Worm (Caenorhabditis elegans) whole organism, mixed stage, embryonic: ENCODE results near the gene clec-71.

Experiments
- M03D4.4 ChIP-seq: sonication (generic microtip); optimal IDR thresholded peaks from 2 replicates; lab custom pipeline; 2017; ENCODE audit warnings: mild to moderate bottlenecking, missing genetic modification characterization, missing compliant biosample characterization
- bed-3 ChIP-seq: fragments of 200-800 bp; sonication (Bioruptor generic); optimal IDR thresholded peaks from 3 replicates; lab custom pipeline; 2018; ENCODE audit warnings: mild to moderate bottlenecking, missing genetic modification characterization, moderate library complexity, missing compliant biosample characterization
- blmp-1 ChIP-seq: fragments of 150-350 bp; optimal IDR thresholded peaks from 2 replicates; lab custom pipeline; 2014; ENCODE audit warnings: missing biosample characterization, missing genetic modification characterization
- ceh-39 ChIP-seq: fragments of 150-350 bp; optimal IDR thresholded peaks from 2 replicates; lab custom pipeline; 2014; ENCODE audit warnings: missing biosample characterization, missing genetic modification characterization
- ceh-43 ChIP-seq: fragments of 200-800 bp; sonication (Bioruptor generic); optimal IDR thresholded peaks from 2 replicates; lab custom pipeline; 2018; ENCODE audit warnings: mild to moderate bottlenecking, missing genetic modification characterization, moderate library complexity, missing compliant biosample characterization
- ces-1 ChIP-seq: fragments of 150-350 bp; optimal IDR thresholded peaks from 2 replicates; lab custom pipeline; 2014; ENCODE audit warnings: missing biosample characterization, missing genetic modification reagents, missing genetic modification characterization
- cnd-1 ChIP-seq: fragments of 200-800 bp; sonication (Bioruptor generic); optimal IDR thresholded peaks from 2 replicates; lab custom pipeline; 2018; ENCODE audit warnings: mild to moderate bottlenecking, missing genetic modification characterization, missing compliant biosample characterization
- drap-1 ChIP-seq: fragments of 200-800 bp; sonication (Bioruptor generic); optimal IDR thresholded peaks from 3 replicates; lab custom pipeline; 2018; ENCODE audit warnings: mild to moderate bottlenecking, missing genetic modification characterization, missing compliant biosample characterization
- elt-3 ChIP-seq: fragments of 150-350 bp; optimal IDR thresholded peaks from 2 replicates; lab custom pipeline; 2014; ENCODE audit warnings: missing biosample characterization, missing genetic modification characterization
- flh-1 ChIP-seq: fragments of 200-800 bp; sonication (Bioruptor generic); optimal IDR thresholded peaks from 2 replicates; lab custom pipeline; 2018; ENCODE audit warnings: mild to moderate bottlenecking, missing genetic modification characterization, moderate library complexity, missing compliant biosample characterization
- ham-2 ChIP-seq: fragments of 200-800 bp; sonication (Bioruptor generic); optimal IDR thresholded peaks from 2 replicates; lab custom pipeline; 2018; ENCODE audit warnings: mild to moderate bottlenecking, missing genetic modification characterization, missing compliant biosample characterization
- hlh-1 ChIP-seq: fragments of 150-350 bp; optimal IDR thresholded peaks from 2 replicates; lab custom pipeline; 2014; ENCODE audit warnings: missing biosample characterization, missing genetic modification reagents, missing genetic modification characterization
- lin-13 ChIP-seq: fragments of 150-350 bp; optimal IDR thresholded peaks from 2 replicates; lab custom pipeline; 2014; ENCODE audit warnings: missing biosample characterization, missing genetic modification characterization
- lin-32 ChIP-seq: fragments of 200-800 bp; sonication (Bioruptor generic); optimal IDR thresholded peaks from 2 replicates; lab custom pipeline; 2018; ENCODE audit warnings: mild to moderate bottlenecking, missing genetic modification characterization, missing compliant biosample characterization
- mls-2 ChIP-seq: sonication (generic microtip); optimal IDR thresholded peaks from 2 replicates; lab custom pipeline; 2016; ENCODE audit warnings: mild to moderate bottlenecking, missing genetic modification characterization, moderate library complexity, missing compliant biosample characterization
- nhr-12 ChIP-seq: fragments of 150-350 bp; optimal IDR thresholded peaks from 2 replicates; lab custom pipeline; 2014; ENCODE audit warnings: missing biosample characterization, missing genetic modification characterization
- nhr-237 ChIP-seq: fragments of 150-350 bp; optimal IDR thresholded peaks from 2 replicates; lab custom pipeline; 2014; ENCODE audit warnings: missing biosample characterization, missing genetic modification characterization
- nhr-76 ChIP-seq: sonication (generic microtip); optimal IDR thresholded peaks from 2 replicates; lab custom pipeline; 2017; ENCODE audit warnings: missing biosample characterization, missing genetic modification characterization
- sem-2 ChIP-seq: fragments of 200-800 bp; sonication (Bioruptor generic); optimal IDR thresholded peaks from 2 replicates; lab custom pipeline; 2018; ENCODE audit warnings: mild to moderate bottlenecking, missing genetic modification characterization, missing compliant biosample characterization
- snpc-4 ChIP-seq: fragments of 150-350 bp; optimal IDR thresholded peaks from 2 replicates; lab custom pipeline; 2014; ENCODE audit warnings: missing biosample characterization, missing genetic modification characterization
- sptf-1 ChIP-seq: sonication (generic microtip); optimal IDR thresholded peaks from 2 replicates; lab custom pipeline; 2017; ENCODE audit warnings: mild to moderate bottlenecking, missing genetic modification characterization, moderate library complexity, missing compliant biosample characterization
- tbx-8 ChIP-seq: fragments of 200-800 bp; sonication (Bioruptor generic); optimal IDR thresholded peaks from 2 replicates; lab custom pipeline; 2018; ENCODE audit warnings: mild to moderate bottlenecking, missing genetic modification characterization, moderate library complexity, missing compliant biosample characterization
- unc-120 ChIP-seq: sonication (generic microtip); optimal IDR thresholded peaks from 2 replicates; lab custom pipeline; 2017; ENCODE audit warnings: missing genetic modification characterization, missing compliant biosample characterization; ENCODE audit not compliant: poor library complexity, severe bottlenecking
- unc-39 ChIP-seq: fragments of 150-350 bp; optimal IDR thresholded peaks from 2 replicates; lab custom pipeline; 2014; ENCODE audit warnings: missing biosample characterization, missing genetic modification characterization
- unc-62 ChIP-seq: fragments of 150-350 bp; optimal IDR thresholded peaks from 2 replicates; lab custom pipeline; 2014; ENCODE audit warnings: missing biosample characterization, missing genetic modification reagents, missing genetic modification characterization
- zip-8 ChIP-seq: fragments of 150-350 bp; optimal IDR thresholded peaks from 2 replicates; lab custom pipeline; 2014; ENCODE audit warnings: missing biosample characterization, missing genetic modification characterization
- ztf-11 ChIP-seq: fragments of 150-350 bp; optimal IDR thresholded peaks from 2 replicates; lab custom pipeline; 2014; ENCODE audit warnings: missing biosample characterization, missing genetic modification characterization

clec-71 gene

DNA sequence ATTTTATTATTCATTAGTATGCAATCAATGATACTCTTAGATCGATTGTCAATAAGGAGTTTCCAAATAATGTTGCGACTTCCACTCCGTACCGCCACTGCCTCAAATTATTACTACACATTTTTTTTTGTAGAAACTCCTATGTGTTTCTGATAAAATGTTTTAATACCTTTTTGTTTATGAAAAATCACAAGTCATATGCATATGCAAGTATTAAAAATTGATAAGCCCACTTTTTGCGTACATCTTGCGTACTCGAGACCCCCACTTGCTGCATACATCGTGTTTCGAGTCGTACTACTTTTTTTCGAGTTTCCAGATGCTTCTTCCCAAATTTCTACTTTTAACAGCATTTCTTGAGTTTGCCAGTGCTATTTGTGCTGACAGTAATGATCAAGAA is 27.8 kb downstream of the clec-71 start, which contains the start of gene clec-76:
Gene clec-76, plus strand, starts transcription at position 234 of the 400 bp plus-strand sequence.
- TF ChIP-seq unc-39 (tag; lab: Kevin White, UChicago) (no peak), lin-13 (no peak), nhr-12 (tag; lab: Kevin White, UChicago) (no peak), lin-32 (no peak), unc-120 (tag; lab: Kevin White, UChicago) (no peak), cnd-1 (tag; lab: Kevin White, UChicago) (no peak), flh-1 (no peak), ceh-39 (tag; lab: Kevin White, UChicago) (no peak)
- TF ChIP-seq, all 35 proteins: peak for 0

DNA sequence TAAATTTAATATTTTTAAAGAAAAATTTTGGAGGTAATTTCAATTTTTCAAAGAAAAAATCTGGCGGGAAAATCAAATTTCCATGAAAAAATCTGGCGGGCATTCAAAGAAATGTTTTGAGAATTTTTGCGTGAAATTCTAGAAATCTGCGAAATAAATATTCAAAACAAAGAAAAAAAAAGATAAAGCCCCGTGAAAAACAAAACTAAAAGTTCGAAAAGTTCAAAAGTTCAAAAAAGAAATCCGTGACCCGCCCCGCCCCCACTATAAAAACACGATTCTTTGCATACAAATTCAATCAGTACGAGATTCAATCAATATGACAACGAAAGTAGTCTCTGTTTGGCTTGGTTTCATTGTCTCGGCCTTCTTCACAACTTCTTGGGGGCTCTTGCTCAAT is 35.8 kb downstream of the clec-71 start, which contains the start of gene clec-79:
Gene clec-79, plus strand, starts transcription at position 301 of the 400 bp plus-strand sequence.
- TF ChIP-seq blmp-1 (tag; lab: Kevin White, UChicago) (no peak), M03D4.4 (no peak), unc-62 (GFP tag; lab: Kevin White, UChicago) (no peak), unc-120 (tag; lab: Kevin White, UChicago) (no peak), nhr-237 (no peak), elt-3 (tag; lab: Kevin White, UChicago) (no peak), ham-2 (GFP tag; lab: Kevin White, UChicago) (no peak), nhr-76 (tag; lab: Kevin White, UChicago) (no peak), zip-8 (tag; lab: Kevin White, UChicago) (no peak), ceh-43 (GFP tag; lab: Kevin White, UChicago) (no peak), tbx-8 (GFP tag; lab: Kevin White, UChicago) (no peak), snpc-4 (tag; lab: Kevin White, UChicago) (no peak)
- TF ChIP-seq, all 35 proteins: peak for 0

DNA sequence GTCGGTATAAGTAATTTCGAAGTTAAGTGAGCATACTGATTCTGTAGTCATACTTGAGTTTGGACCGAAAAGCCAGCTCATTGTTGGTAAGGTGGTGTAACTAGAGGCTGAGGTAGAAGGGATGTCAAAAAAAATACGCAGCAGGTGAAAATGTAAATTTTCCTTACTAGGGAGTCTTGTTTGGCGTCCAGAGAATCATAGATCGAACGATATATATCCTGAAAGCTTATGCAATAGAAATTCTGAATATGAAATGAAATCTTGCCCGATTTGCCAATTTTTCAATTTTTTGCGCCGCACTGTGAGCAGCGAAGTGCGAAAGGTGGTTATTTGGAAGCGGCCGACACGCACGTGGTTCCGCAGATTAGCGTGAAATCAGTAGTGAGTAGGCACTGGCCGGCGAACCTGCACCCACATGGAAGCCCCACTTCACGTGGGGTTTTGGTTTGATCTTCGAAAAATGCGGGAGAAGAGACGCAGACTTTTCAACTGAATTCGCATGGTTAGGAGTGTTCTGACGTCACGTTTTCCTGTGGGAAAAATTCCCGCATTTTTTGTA is 40.8 kb downstream of the clec-71 start, which contains the start of gene srh-220:
Gene srh-220, minus strand, starts transcription at position 51 of the 559 bp plus-strand sequence.
- TF ChIP-seq tbx-8 (GFP tag; lab: Kevin White, UChicago), result no peak
- TF ChIP-seq elt-3 (tag; lab: Kevin White, UChicago), result no peak
- TF ChIP-seq, all 35 proteins: peak for 0

DNA sequence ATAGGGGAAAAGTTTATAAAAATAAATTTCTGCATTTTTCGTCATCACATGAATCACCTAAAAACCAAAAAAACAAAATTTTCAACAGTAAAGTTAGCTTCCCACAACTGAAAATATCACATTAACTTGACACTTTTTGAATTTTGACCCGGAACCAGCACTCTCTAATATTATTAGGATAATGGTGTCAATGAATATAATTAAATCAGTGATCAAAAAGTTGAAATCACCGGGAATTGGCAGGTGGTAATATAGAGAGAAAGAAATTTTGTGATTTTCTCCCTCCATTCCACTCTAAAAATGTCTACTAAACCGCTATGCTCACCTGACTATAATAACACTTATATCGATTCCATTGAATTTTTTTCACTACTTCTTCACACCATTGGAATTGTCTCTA is 42.3 kb downstream of the clec-71 start, which contains the start of gene srh-222:
Gene srh-222, plus strand, starts transcription at position 301 of the 400 bp plus-strand sequence.
- TF ChIP-seq sptf-1 (tag; lab: Kevin White, UChicago), result no peak
- no peak for TF ChIP-seq ceh-39 (tag; lab: Kevin White, UChicago)
- TF ChIP-seq zip-8 (tag; lab: Kevin White, UChicago), result no peak
- TF ChIP-seq bed-3 (GFP tag; lab: Kevin White, UChicago), result no peak
- TF ChIP-seq lin-13, result no peak
- TF ChIP-seq unc-120 (tag; lab: Kevin White, UChicago), result no peak
- TF ChIP-seq, all 35 proteins: peak for 0

DNA sequence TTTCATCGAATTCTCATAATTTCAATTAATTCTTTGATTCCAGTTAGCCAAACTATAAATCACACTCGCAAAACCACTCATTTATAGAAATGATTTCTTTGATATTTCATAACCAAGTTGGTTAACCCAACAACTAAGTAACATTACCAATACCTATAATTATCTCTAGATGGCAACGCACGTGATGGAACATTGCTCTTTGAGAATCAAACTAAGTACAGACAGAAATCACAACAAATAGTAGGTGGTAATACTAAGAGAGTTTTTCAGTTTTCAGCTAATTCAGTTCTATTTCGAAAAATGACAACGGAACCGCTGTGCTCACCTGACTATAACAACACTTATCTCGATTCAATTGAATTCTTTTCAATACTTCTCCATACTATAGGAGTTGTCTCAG is 44.3 kb downstream of the clec-71 start, which contains the start of gene srh-223:
Gene srh-223, plus strand, starts transcription at position 301 of the 400 bp plus-strand sequence.
- TF ChIP-seq mls-2 (tag; lab: Kevin White, UChicago) (no peak), sem-2 (no peak), elt-3 (tag; lab: Kevin White, UChicago) (no peak), drap-1 (GFP tag; lab: Kevin White, UChicago) (no peak), ztf-11 (tag; lab: Kevin White, UChicago) (no peak), M03D4.4 (no peak), unc-39 (tag; lab: Kevin White, UChicago) (no peak), hlh-1 (tag; lab: Kevin White, UChicago) (no peak), lin-13 (no peak)
- TF ChIP-seq, all 35 proteins: peak for 0

DNA sequence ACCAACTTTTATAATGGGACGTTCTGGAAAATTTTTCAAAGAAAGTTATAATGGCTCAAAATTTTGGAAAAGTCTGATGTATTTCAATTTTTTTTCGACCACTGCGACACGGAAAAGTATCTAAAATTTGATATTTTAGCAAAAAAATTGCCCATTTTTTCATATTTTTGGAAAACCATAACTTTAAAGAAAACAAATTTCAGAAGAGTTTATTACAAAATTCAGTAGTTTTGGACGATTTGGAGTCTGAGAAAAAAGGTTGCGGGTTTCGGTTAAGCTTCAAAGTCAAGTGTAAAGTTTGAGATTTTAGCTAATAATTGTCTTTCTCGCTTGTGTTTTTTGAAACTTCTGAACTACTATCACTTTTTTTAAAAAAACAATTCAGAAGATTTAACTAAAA is 50.9 kb downstream of the clec-71 start:
- TF ChIP-seq ces-1 (no peak), mls-2 (tag; lab: Kevin White, UChicago) (no peak), sptf-1 (tag; lab: Kevin White, UChicago) (no peak)
